Worm (Caenorhabditis elegans): ENCODE results near the gene pfn-2.

The pfn-2 gene

DNA sequence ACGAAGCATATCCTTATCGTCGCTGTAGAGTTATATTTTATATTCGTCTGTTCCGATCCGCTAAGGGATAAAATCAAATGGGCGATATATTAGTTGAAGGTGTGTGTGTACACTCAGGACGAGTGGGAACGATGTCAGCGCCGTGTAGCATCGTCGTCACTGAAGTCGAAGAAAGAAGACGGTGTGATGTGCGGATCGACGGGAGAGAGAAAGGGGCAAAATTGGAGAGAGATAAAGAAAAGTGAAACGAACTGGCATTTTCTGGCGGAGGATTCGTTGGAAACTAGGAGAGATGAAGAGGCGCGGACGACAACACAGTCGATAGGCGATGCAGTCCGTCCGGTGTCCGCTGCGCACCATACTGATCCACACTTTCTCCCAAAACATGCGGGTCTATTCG lies 15.9 kb downstream of the pfn-2 start, which contains the start of gene C26B9.3:
Gene C26B9.3 (plus strand): TSS at position 343 of the 400 bp plus-strand sequence.
- no peak for TF ChIP-seq ceh-36 (tag; optimal IDR thresholded peaks at IDR 0.05)
- TF ChIP-seq aly-1 (tag; optimal IDR thresholded peaks at IDR 0.05), result no peak
- TF ChIP-seq scrt-1 (GFP tag; IDR thresholded peaks at IDR 0.05), result no peak
- TF ChIP-seq tbx-11 (GFP tag; IDR thresholded peaks at IDR 0.05), result no peak
- TF ChIP-seq tbx-37 (GFP tag; conservative IDR thresholded peaks at IDR 0.05), result no peak
- TF ChIP-seq ets-7 (tag; optimal IDR thresholded peaks at IDR 0.05), result no peak
- no peak for TF ChIP-seq flt-1 (GFP tag; IDR thresholded peaks at IDR 0.05)
- no peak for TF ChIP-seq sea-1 (GFP tag; conservative IDR thresholded peaks at IDR 0.05)
- no peak for TF ChIP-seq hnd-1 (tag; optimal IDR thresholded peaks at IDR 0.05)
- no peak for TF ChIP-seq hmbx-1 (tag; optimal IDR thresholded peaks at IDR 0.05)
- TF ChIP-seq pes-1 (GFP tag; IDR thresholded peaks at IDR 0.05), result no peak
- TF ChIP-seq ceh-13 (GFP tag; optimal IDR thresholded peaks at IDR 0.05), result no peak

DNA sequence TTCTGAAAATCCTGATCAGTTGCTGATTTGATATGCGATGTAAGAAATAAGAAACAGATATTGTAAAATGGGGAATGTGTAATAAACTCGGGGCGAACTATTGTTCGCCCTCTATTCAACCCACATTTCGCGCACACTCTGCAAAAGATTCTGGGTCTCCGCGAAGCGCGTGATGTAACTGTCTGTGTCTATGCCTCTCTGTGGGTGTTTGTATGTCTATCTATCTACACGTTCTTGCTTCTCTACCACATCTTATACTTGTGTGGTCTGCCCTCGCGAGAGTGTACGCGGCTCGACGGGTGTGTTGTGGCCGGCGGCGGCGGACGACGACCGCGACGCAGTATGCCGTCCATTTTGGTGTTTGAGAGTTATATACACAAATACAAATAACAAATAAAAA lies 17.4 kb downstream of the pfn-2 start:
- TF ChIP-seq hmg-4 (GFP tag; optimal IDR thresholded peaks at IDR 0.05) (peak; percentile 76), B0310.2 (tag; optimal IDR thresholded peaks at IDR 0.05) (no peak), ceh-36 (tag; optimal IDR thresholded peaks at IDR 0.05) (no peak), tra-4 (tag; optimal IDR thresholded peaks at IDR 0.05) (no peak), ama-1 (optimal IDR thresholded peaks at IDR 0.05) (no peak), F13C5.2 (tag; optimal IDR thresholded peaks at IDR 0.05) (peak; percentile 49), tbx-37 (GFP tag; conservative IDR thresholded peaks at IDR 0.05) (no peak), aly-1 (tag; optimal IDR thresholded peaks at IDR 0.05) (no peak)

ce11 chrX:5335368-5335767 lies 18.5 kb downstream of the pfn-2 start, which contains the start of gene C26B9.6:
C26B9.6 (minus strand) TSS chrX:5335468.
- no peak for TF ChIP-seq pes-1 (GFP tag; IDR thresholded peaks at IDR 0.05)
- no peak for TF ChIP-seq F13C5.2 (tag; optimal IDR thresholded peaks at IDR 0.05)
- no peak for TF ChIP-seq aly-1 (tag; optimal IDR thresholded peaks at IDR 0.05)
- TF ChIP-seq tra-4 (tag; optimal IDR thresholded peaks at IDR 0.05), result no peak
- TF ChIP-seq ama-1 (optimal IDR thresholded peaks at IDR 0.05), result no peak
- no peak for TF ChIP-seq sea-1 (GFP tag; conservative IDR thresholded peaks at IDR 0.05)
- TF ChIP-seq ets-7 (tag; optimal IDR thresholded peaks at IDR 0.05), result no peak
- TF ChIP-seq flt-1 (GFP tag; IDR thresholded peaks at IDR 0.05), result no peak
- TF ChIP-seq hnd-1 (tag; optimal IDR thresholded peaks at IDR 0.05), result no peak
- no peak for TF ChIP-seq hmbx-1 (tag; optimal IDR thresholded peaks at IDR 0.05)
- TF ChIP-seq scrt-1 (GFP tag; IDR thresholded peaks at IDR 0.05), result no peak
- TF ChIP-seq tbx-11 (GFP tag; IDR thresholded peaks at IDR 0.05), result no peak
- no peak for TF ChIP-seq ceh-36 (tag; optimal IDR thresholded peaks at IDR 0.05)
- no peak for TF ChIP-seq B0310.2 (tag; optimal IDR thresholded peaks at IDR 0.05)
- no peak for TF ChIP-seq ceh-13 (GFP tag; optimal IDR thresholded peaks at IDR 0.05)
- no peak for TF ChIP-seq hmg-4 (GFP tag; optimal IDR thresholded peaks at IDR 0.05)
- TF ChIP-seq tbx-37 (GFP tag; conservative IDR thresholded peaks at IDR 0.05), result no peak

DNA sequence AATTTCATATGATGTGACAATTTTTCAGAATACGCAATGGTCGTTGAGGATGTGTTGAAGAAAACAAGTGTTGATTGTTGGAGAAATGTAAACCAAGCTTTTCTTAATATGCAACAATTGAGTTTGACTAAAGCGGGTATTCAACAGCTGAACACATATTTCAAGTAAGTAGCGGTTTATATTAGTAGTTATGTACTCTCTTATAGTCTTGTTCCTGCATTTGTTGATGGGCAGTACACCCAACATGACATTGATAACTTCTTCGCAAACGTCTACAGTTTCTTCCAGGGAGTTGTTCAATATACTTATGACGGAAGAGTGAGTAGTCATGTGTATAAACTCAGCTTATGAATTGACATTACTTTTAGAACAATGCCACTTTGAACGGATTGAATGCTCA lies 23.1 kb downstream of the pfn-2 start:
- TF ChIP-seq hmbx-1 (tag; optimal IDR thresholded peaks at IDR 0.05) (no peak), tbx-37 (GFP tag; conservative IDR thresholded peaks at IDR 0.05) (no peak), tra-4 (tag; optimal IDR thresholded peaks at IDR 0.05) (no peak), ama-1 (optimal IDR thresholded peaks at IDR 0.05) (no peak), hmg-4 (GFP tag; optimal IDR thresholded peaks at IDR 0.05) (no peak), aly-1 (tag; optimal IDR thresholded peaks at IDR 0.05) (no peak), sea-1 (GFP tag; conservative IDR thresholded peaks at IDR 0.05) (no peak), F13C5.2 (tag; optimal IDR thresholded peaks at IDR 0.05) (no peak), hnd-1 (tag; optimal IDR thresholded peaks at IDR 0.05) (no peak), B0310.2 (tag; optimal IDR thresholded peaks at IDR 0.05) (no peak), ceh-36 (tag; optimal IDR thresholded peaks at IDR 0.05) (no peak), ceh-13 (GFP tag; optimal IDR thresholded peaks at IDR 0.05) (no peak), scrt-1 (GFP tag; IDR thresholded peaks at IDR 0.05) (no peak), pes-1 (GFP tag; IDR thresholded peaks at IDR 0.05) (no peak), flt-1 (GFP tag; IDR thresholded peaks at IDR 0.05) (no peak)

ce11 chrX:5329236-5329635 lies 24.6 kb downstream of the pfn-2 start, which contains the start of gene C26B9.5:
C26B9.5 (plus strand) TSS chrX:5329479.
- no peak for TF ChIP-seq pes-1 (GFP tag; IDR thresholded peaks at IDR 0.05)
- TF ChIP-seq scrt-1 (GFP tag; IDR thresholded peaks at IDR 0.05), result no peak
- TF ChIP-seq B0310.2 (tag; optimal IDR thresholded peaks at IDR 0.05), result no peak
- no peak for TF ChIP-seq F13C5.2 (tag; optimal IDR thresholded peaks at IDR 0.05)
- no peak for TF ChIP-seq tbx-11 (GFP tag; IDR thresholded peaks at IDR 0.05)
- no peak for TF ChIP-seq flt-1 (GFP tag; IDR thresholded peaks at IDR 0.05)
- no peak for TF ChIP-seq ceh-36 (tag; optimal IDR thresholded peaks at IDR 0.05)
- TF ChIP-seq hmg-4 (GFP tag; optimal IDR thresholded peaks at IDR 0.05), result no peak
- TF ChIP-seq hnd-1 (tag; optimal IDR thresholded peaks at IDR 0.05), result no peak
- TF ChIP-seq hmbx-1 (tag; optimal IDR thresholded peaks at IDR 0.05), result no peak

ce11 chrX:5323287-5323686 lies 30.6 kb downstream of the pfn-2 start, which contains the start of gene sto-2:
sto-2 (minus strand) TSS chrX:5323387.
- no peak for TF ChIP-seq hmbx-1 (tag; optimal IDR thresholded peaks at IDR 0.05)

- TF ChIP-seq B0310.2 (tag; optimal IDR thresholded peaks at IDR 0.05) (no peak), hnd-1 (tag; optimal IDR thresholded peaks at IDR 0.05) (no peak), scrt-1 (GFP tag; IDR thresholded peaks at IDR 0.05) (no peak), ama-1 (optimal IDR thresholded peaks at IDR 0.05) (no peak)
Observed at ce11 chrX:5321563-5321962, 32.3 kb downstream of the pfn-2 start.

- TF ChIP-seq F13C5.2 (tag; optimal IDR thresholded peaks at IDR 0.05) (peak; percentile 79), ceh-36 (tag; optimal IDR thresholded peaks at IDR 0.05) (peak; percentile 80), tbx-11 (GFP tag; IDR thresholded peaks at IDR 0.05) (peak; percentile 83), aly-1 (tag; optimal IDR thresholded peaks at IDR 0.05) (peak; percentile 72), ceh-13 (GFP tag; optimal IDR thresholded peaks at IDR 0.05) (peak; percentile 78), tra-4 (tag; optimal IDR thresholded peaks at IDR 0.05) (peak; percentile 64), B0310.2 (tag; optimal IDR thresholded peaks at IDR 0.05) (peak; percentile 68), scrt-1 (GFP tag; IDR thresholded peaks at IDR 0.05) (no peak; the same call in none of the 2 replicates), sea-1 (GFP tag; conservative IDR thresholded peaks at IDR 0.05) (no peak; the same call in 1 of the 2 replicates), ets-7 (tag; optimal IDR thresholded peaks at IDR 0.05) (peak; percentile 23), pes-1 (GFP tag; IDR thresholded peaks at IDR 0.05) (peak; percentile 88), flt-1 (GFP tag; IDR thresholded peaks at IDR 0.05) (peak; percentile 88), hmg-4 (GFP tag; optimal IDR thresholded peaks at IDR 0.05) (no peak), ama-1 (optimal IDR thresholded peaks at IDR 0.05) (no peak), hmbx-1 (tag; optimal IDR thresholded peaks at IDR 0.05) (peak; percentile 41), tbx-37 (GFP tag; conservative IDR thresholded peaks at IDR 0.05) (peak; percentile 85), hnd-1 (tag; optimal IDR thresholded peaks at IDR 0.05) (peak; percentile 65)
Observed at ce11 chrX:5319214-5319838, 34.5 kb downstream of the pfn-2 start.
